Fruit fly (Drosophila melanogaster) whole organism, adult: ENCODE measurements around the gene CG34297.
A peak's percentile ranks its signal among the peaks of the same experiment; 100 is the strongest.

Experiments used
- CG11617 ChIP-seq: fragments of 200-800 bp; sonication (Bioruptor generic); optimal IDR thresholded peaks from 2 replicates; lab custom pipeline; 2017; ENCODE audit warnings: mild to moderate bottlenecking, missing biosample characterization, missing genetic modification reagents, missing genetic modification characterization
- CG12768 ChIP-seq: fragments of 200-800 bp; sonication (Bioruptor generic); optimal IDR thresholded peaks from 2 replicates; lab custom pipeline; 2017; ENCODE audit warnings: missing biosample characterization, missing genetic modification characterization, mild to moderate bottlenecking, moderate library complexity, missing genetic modification reagents
- CG14711 ChIP-seq: fragments of 200-800 bp; sonication (Bioruptor generic); optimal IDR thresholded peaks from 2 replicates; lab custom pipeline; 2018; ENCODE audit warnings: missing biosample characterization, mild to moderate bottlenecking, missing genetic modification characterization, moderate library complexity
- CG1620 ChIP-seq: fragments of 200-800 bp; sonication (Bioruptor generic); optimal IDR thresholded peaks from 2 replicates; lab custom pipeline; 2016; ENCODE audit warnings: missing biosample characterization, missing genetic modification characterization
- CG33017 ChIP-seq: fragments of 200-800 bp; sonication (Bioruptor generic); optimal IDR thresholded peaks from 2 replicates; lab custom pipeline; 2018; ENCODE audit warnings: missing biosample characterization, mild to moderate bottlenecking, missing genetic modification characterization, moderate library complexity
- CG5204 ChIP-seq: fragments of 200-800 bp; sonication (Bioruptor generic); optimal IDR thresholded peaks from 2 replicates; lab custom pipeline; 2016; ENCODE audit warnings: missing biosample characterization, missing genetic modification characterization
- CG7045 ChIP-seq: fragments of 200-800 bp; sonication (Bioruptor generic); optimal IDR thresholded peaks from 2 replicates; lab custom pipeline; 2017; ENCODE audit warnings: missing biosample characterization, mild to moderate bottlenecking, missing genetic modification characterization
- CG7101 ChIP-seq: fragments of 200-800 bp; sonication (Bioruptor generic); optimal IDR thresholded peaks from 2 replicates; lab custom pipeline; 2018; ENCODE audit warnings: missing biosample characterization, mild to moderate bottlenecking, missing genetic modification characterization, moderate library complexity
- Clk ChIP-seq: fragments of 200-800 bp; sonication (Bioruptor generic); optimal IDR thresholded peaks from 2 replicates; lab custom pipeline; 2017; ENCODE audit warnings: missing biosample characterization, missing genetic modification characterization
- Crg-1 ChIP-seq: fragments of 200-800 bp; sonication (Bioruptor generic); optimal IDR thresholded peaks from 2 replicates; lab custom pipeline; 2016; ENCODE audit warnings: missing biosample characterization, missing genetic modification characterization
- Hr96 ChIP-seq: fragments of 200-800 bp; sonication (Bioruptor generic); optimal IDR thresholded peaks from 2 replicates; lab custom pipeline; 2016; ENCODE audit warnings: missing biosample characterization, missing genetic modification characterization
- Mnt ChIP-seq: fragments of 200-800 bp; sonication (Bioruptor generic); optimal IDR thresholded peaks from 2 replicates; lab custom pipeline; 2016; ENCODE audit warnings: missing biosample characterization, mild to moderate bottlenecking, missing genetic modification characterization
- bab1 ChIP-seq: fragments of 200-800 bp; sonication (Bioruptor generic); optimal IDR thresholded peaks from 3 replicates; lab custom pipeline; 2019; ENCODE audit warnings: missing biosample characterization, mild to moderate bottlenecking, missing genetic modification characterization, moderate library complexity
- cic ChIP-seq: fragments of 200-800 bp; sonication (Bioruptor generic); optimal IDR thresholded peaks from 2 replicates; lab custom pipeline; 2017; ENCODE audit warnings: missing biosample characterization, mild to moderate bottlenecking, missing genetic modification characterization, moderate library complexity
- cnc ChIP-seq, 2 experiments: fragments of >200 bp; optimal IDR thresholded peaks; 2 replicates each; lab custom pipeline; 2017
- kay ChIP-seq: fragments of 200-800 bp; sonication (Bioruptor generic); peaks from one replicate; lab custom pipeline; 2016; ENCODE audit warnings: missing biosample characterization, missing genetic modification characterization, borderline replicate concordance
- ovo ChIP-seq: fragments of 200-800 bp; sonication (Bioruptor generic); optimal IDR thresholded peaks from 2 replicates; lab custom pipeline; 2016; ENCODE audit warnings: missing biosample characterization, missing genetic modification characterization
- pad ChIP-seq: fragments of 200-800 bp; sonication (Bioruptor generic); optimal IDR thresholded peaks from 3 replicates; lab custom pipeline; 2017; ENCODE audit warnings: missing biosample characterization, missing genetic modification characterization, mild to moderate bottlenecking, moderate library complexity, missing genetic modification reagents
- tj ChIP-seq: fragments of 200-800 bp; sonication (Bioruptor generic); optimal IDR thresholded peaks from 3 replicates; lab custom pipeline; 2017; ENCODE audit warnings: missing biosample characterization, mild to moderate bottlenecking, missing genetic modification characterization, moderate library complexity
- toe ChIP-seq: fragments of 200-800 bp; sonication (Bioruptor generic); optimal IDR thresholded peaks from 2 replicates; lab custom pipeline; 2016; ENCODE audit warnings: missing biosample characterization, missing genetic modification characterization

Gene CG34297

DNA sequence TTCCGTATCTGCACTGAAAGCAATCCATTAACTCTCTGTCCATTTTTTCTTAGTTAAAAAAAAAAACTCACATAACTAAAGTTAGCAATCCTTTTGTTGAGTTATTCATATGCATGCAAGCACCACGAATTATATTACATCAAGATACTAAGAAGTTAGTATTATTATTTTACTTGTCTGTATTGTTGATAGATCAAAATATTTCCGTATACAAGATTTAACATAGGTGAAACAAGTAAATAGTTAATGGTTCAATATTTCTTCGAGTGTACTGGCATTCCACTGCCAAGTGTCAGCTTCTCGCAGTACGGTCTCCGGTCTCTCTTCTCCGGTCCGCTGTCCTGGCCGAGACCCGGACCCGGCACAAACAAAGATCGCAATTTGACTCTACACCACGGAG lies 1.6 kb downstream of the CG34297 start:
- TF ChIP-seq CG33017 (tag; lab: Kevin White, UChicago), result no peak

DNA sequence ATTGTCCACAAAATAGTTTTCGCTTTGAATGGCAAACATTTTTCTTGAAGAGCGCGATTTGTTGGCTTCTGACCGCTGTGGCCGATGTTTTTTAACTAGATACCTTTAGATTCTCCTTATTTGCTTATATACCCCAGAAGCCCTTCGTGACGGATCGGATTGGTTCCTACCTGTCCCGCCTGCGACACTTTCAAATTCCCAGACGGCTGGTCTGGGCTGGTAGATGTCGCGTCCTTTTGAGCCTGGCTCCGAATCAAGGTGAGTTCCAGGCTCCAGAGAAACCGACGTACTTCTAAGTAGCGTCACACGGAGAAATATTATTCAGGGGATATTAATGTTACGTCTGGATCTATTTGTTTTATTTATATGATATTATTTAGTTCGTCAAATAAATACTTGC lies 3.8 kb downstream of the CG34297 start, which contains the start of gene zen2:
Gene zen2 (minus strand): TSS at position 101 of the 400 bp plus-strand sequence.
- TF ChIP-seq CG33017 (tag; lab: Kevin White, UChicago), result no peak
- TF ChIP-seq Mnt, result no peak
- no peak for TF ChIP-seq bab1 (GFP tag; lab: Kevin White, UChicago)
- no peak for TF ChIP-seq Crg-1 (GFP tag; lab: Kevin White, UChicago)
- TF ChIP-seq CG1620 (GFP tag; lab: Kevin White, UChicago), result no peak
- TF ChIP-seq CG7045 (GFP tag; lab: Kevin White, UChicago), result no peak
- TF ChIP-seq pad (GFP tag; lab: Kevin White, UChicago), result no peak
- no peak for TF ChIP-seq tj
- TF ChIP-seq cnc (optimal IDR thresholded peaks at IDR 0.05; lab: Kevin White, UChicago), result no peak
- TF ChIP-seq CG5204 (GFP tag; lab: Kevin White, UChicago), result no peak
- no peak for TF ChIP-seq CG11617 (GFP tag; lab: Kevin White, UChicago)
- no peak for TF ChIP-seq Clk (GFP tag; lab: Kevin White, UChicago)
- TF ChIP-seq CG7101, result no peak
- TF ChIP-seq toe (GFP tag; lab: Kevin White, UChicago), result no peak

DNA sequence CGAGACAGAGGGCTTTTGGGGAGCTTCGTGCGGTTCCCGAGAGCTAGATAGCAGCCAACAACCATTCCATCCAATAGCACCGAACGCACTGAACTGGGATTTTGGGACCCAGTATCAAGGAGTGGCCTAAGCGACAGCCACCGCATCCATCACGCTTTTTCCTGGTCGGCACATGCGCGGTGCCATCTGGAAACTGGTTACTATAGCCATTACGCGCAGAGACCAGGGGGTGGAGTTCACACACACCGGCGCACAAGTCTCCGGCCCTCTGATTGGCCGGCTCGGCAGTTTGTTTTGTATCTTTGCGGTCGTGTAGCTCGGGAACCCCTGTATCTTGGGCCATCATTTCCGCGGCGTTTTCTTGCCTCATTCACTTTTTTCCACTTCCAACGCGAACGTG lies 5.8 kb downstream of the CG34297 start, which contains the start of gene pb:
Gene pb (minus strand): TSS at position 81 of the 400 bp plus-strand sequence.
- TF ChIP-seq pad (GFP tag; lab: Kevin White, UChicago), result no peak
- peak; percentile 20 for TF ChIP-seq kay (GFP tag; lab: Kevin White, UChicago)

DNA sequence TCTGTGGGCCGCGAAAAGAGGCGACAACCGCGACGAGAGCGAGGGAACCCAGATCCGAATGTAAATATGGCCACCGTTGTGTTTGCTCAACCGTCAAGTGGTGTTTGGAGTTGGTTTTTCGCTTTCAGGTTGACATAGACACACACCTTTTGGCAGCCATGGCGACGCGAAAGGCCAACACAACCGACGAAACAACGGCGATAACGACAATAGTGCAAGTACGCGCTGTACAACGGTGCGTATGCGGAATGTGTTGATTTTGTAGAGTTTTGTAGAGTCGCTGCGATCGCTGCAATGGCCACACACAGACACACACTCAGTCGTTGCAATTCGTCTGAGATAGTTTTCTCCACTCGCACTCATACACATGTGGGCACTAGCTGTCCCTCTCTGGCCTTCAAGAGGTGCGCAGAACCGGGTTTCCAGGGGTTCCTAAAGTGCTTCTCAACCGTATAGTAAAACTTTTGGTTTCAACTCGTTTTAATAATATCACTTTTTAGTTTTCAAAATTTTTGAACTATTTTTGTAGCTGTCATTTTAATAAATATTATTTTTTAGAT lies 6.3 kb downstream of the CG34297 start:
- TF ChIP-seq CG11617 (GFP tag; lab: Kevin White, UChicago) (no peak), toe (GFP tag; lab: Kevin White, UChicago) (no peak), CG1620 (GFP tag; lab: Kevin White, UChicago) (no peak)

DNA sequence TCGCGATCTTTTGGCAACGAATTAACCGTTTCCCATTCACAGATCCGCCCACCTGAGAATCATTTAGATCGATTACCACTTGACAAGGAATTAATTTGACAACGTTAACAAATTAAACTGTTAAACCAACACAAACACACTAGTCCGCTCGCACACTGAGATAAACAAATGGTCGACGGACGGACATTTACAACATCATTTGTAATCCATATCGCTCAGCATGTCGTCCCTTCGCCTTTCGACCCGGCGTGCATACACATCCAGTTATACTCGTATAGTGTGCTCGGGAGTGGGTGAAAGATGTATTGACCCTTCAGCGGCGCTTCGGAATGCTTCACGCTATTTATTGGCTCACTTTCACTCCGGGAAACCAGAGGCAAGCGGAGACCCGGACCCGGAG lies 12.1 kb downstream of the CG34297 start:
- TF ChIP-seq Hr96, result no peak
- TF ChIP-seq Mnt, result no peak
- TF ChIP-seq CG11617 (GFP tag; lab: Kevin White, UChicago), result no peak
- no peak for TF ChIP-seq CG7045 (GFP tag; lab: Kevin White, UChicago)
- no peak for TF ChIP-seq Crg-1 (GFP tag; lab: Kevin White, UChicago)

DNA sequence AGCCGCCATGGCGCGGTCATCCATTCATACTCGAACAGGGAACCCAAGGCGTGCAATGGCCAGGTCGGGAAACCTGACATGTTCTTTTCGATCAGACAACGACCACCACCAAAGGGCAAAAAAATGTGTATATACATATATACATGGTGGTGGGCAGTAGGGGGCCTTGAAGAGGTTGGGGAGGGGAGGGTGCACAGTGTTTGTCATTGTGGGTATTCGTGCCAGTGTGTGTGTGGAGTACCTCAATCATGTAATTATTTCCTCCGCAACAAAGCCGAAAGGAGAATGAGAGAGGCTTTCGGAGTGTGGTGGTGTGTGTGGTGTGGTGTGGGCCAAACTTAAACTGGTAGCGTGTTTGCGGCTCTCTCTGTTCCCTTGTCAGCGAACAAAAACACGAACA lies 21.7 kb downstream of the CG34297 start:
- TF ChIP-seq CG7101 (no peak), toe (GFP tag; lab: Kevin White, UChicago) (no peak), Mnt (no peak), cnc (optimal IDR thresholded peaks at IDR 0.05; lab: Kevin White, UChicago) (no peak), Clk (GFP tag; lab: Kevin White, UChicago) (no peak), CG12768 (GFP tag; lab: Kevin White, UChicago) (no peak), bab1 (GFP tag; lab: Kevin White, UChicago) (no peak), CG7045 (GFP tag; lab: Kevin White, UChicago) (no peak), Crg-1 (GFP tag; lab: Kevin White, UChicago) (no peak), kay (GFP tag; lab: Kevin White, UChicago) (no peak), cic (GFP tag; lab: Kevin White, UChicago) (no peak)

DNA sequence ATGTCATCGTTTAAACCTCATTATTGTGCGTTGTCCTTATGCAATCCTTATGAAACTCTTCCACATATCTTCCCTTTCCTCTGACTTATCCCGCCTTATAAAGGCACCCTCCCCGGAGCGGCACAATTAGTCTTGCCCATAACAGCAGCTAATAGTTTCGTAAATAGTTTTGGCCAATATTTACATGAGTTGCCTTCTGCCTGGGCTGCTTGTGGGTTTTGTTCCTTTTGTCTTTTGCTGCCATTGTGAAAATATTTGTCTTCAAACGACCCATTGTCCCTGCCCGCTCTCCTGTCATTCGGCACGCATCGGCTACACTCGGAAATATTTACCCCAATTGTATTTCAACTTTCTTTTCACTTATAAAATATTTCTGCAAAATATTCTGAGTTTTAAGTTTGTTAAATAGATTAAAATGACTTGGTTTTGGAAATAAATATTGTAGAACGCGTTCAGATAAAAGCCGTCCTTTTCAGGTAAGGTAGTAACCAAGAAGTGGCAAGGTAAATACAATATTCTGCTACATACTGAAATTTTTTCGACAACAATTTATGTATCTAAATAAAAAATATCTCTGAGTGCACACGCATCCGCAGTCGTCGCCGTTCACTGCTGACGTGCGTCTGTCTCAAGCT lies 24.2 kb downstream of the CG34297 start:
- TF ChIP-seq CG33017 (tag; lab: Kevin White, UChicago) (no peak), cnc (optimal IDR thresholded peaks at IDR 0.05; lab: Kevin White, UChicago) (no peak), CG7045 (GFP tag; lab: Kevin White, UChicago) (no peak), pad (GFP tag; lab: Kevin White, UChicago) (no peak), kay (GFP tag; lab: Kevin White, UChicago) (no peak), CG12768 (GFP tag; lab: Kevin White, UChicago) (no peak), Hr96 (no peak), CG5204 (GFP tag; lab: Kevin White, UChicago) (no peak), Mnt (no peak), Clk (GFP tag; lab: Kevin White, UChicago) (no peak), bab1 (GFP tag; lab: Kevin White, UChicago) (no peak), CG11617 (GFP tag; lab: Kevin White, UChicago) (no peak), CG1620 (GFP tag; lab: Kevin White, UChicago) (no peak), cic (GFP tag; lab: Kevin White, UChicago) (no peak), CG14711 (tag; lab: Kevin White, UChicago) (no peak), tj (no peak), Crg-1 (GFP tag; lab: Kevin White, UChicago) (no peak), ovo (no peak), toe (GFP tag; lab: Kevin White, UChicago) (no peak), CG7101 (no peak)
